Worm (Caenorhabditis elegans) whole organism, L1 larva: ENCODE measurements around the gene usp-46.
A peak's percentile ranks its signal among the peaks of the same experiment; 100 is the strongest.

Source experiments
- C04F5.9 ChIP-seq: sonication (generic microtip); optimal IDR thresholded peaks from 2 replicates; lab custom pipeline; 2016; ENCODE audit warnings: missing genetic modification characterization, missing compliant biosample characterization
- C16A3.4 ChIP-seq: fragments of 150-350 bp; optimal IDR thresholded peaks from 2 replicates; lab custom pipeline; 2014; ENCODE audit warnings: missing biosample characterization, missing genetic modification characterization
- C34B4.2 ChIP-seq: sonication (generic microtip); optimal IDR thresholded peaks from 2 replicates; lab custom pipeline; 2017; ENCODE audit warnings: mild to moderate bottlenecking, missing genetic modification characterization, missing compliant biosample characterization
- aha-1 ChIP-seq: fragments of 150-350 bp; optimal IDR thresholded peaks from 2 replicates; lab custom pipeline; 2014; ENCODE audit warnings: missing biosample characterization, missing genetic modification characterization
- alr-1 ChIP-seq: fragments of 200-800 bp; sonication (Bioruptor generic); optimal IDR thresholded peaks from 2 replicates; lab custom pipeline; 2018; ENCODE audit warnings: borderline replicate concordance, mild to moderate bottlenecking, missing genetic modification characterization, missing compliant biosample characterization
- ceh-82 ChIP-seq, 3 experiments: fragments of 150-350 bp in 1 of 3; sonication (generic microtip) in 2 of 3; optimal IDR thresholded peaks; 2 replicates each; lab custom pipeline; 2014 to 2017; ENCODE audit warnings: missing biosample characterization in 3 of 3, missing genetic modification characterization in 3 of 3
- ceh-88 ChIP-seq: fragments of 200-800 bp; sonication (Bioruptor generic); IDR thresholded peaks from 2 replicates; pipeline ENCODE4 v1.3.6; 2022; ENCODE audit warnings: missing genetic modification characterization, missing compliant biosample characterization
- ceh-90 ChIP-seq: sonication (generic microtip); optimal IDR thresholded peaks from 2 replicates; lab custom pipeline; 2016; ENCODE audit warnings: missing genetic modification characterization, missing compliant biosample characterization
- dsc-1 ChIP-seq: sonication (generic microtip); optimal IDR thresholded peaks from 2 replicates; lab custom pipeline; 2016; ENCODE audit warnings: mild to moderate bottlenecking, missing genetic modification characterization, missing compliant biosample characterization
- efl-1 ChIP-seq, 4 experiments: fragments of 150-350 bp; optimal IDR thresholded peaks in 3 of 4; peaks in 1 of 4; 1 replicate in 1 of 4; 2 replicates in 3 of 4; lab custom pipeline; 2014; ENCODE audit warnings: missing biosample characterization in 2 of 4, missing genetic modification characterization in 2 of 4, missing genetic modification reagents in 2 of 4
- efl-3 ChIP-seq: fragments of 200-800 bp; sonication (Bioruptor generic); optimal IDR thresholded peaks from 2 replicates; lab custom pipeline; 2018; ENCODE audit warnings: mild to moderate bottlenecking, missing genetic modification characterization, missing compliant biosample characterization
- egl-13 ChIP-seq: sonication (generic microtip); optimal IDR thresholded peaks from 2 replicates; lab custom pipeline; 2016; ENCODE audit warnings: missing genotype, missing genetic modification reagents, missing genetic modification characterization, missing compliant biosample characterization
- ets-5 ChIP-seq: fragments of 200-800 bp; sonication (Bioruptor generic); IDR thresholded peaks from 2 replicates; pipeline ENCODE4 v1.3.6; 2022; ENCODE audit warnings: missing genetic modification characterization, missing compliant biosample characterization
- fkh-4 ChIP-seq: sonication (generic microtip); optimal IDR thresholded peaks from 2 replicates; lab custom pipeline; 2016; ENCODE audit warnings: missing compliant biosample characterization, missing genetic modification characterization, borderline replicate concordance
- fos-1 ChIP-seq: fragments of 150-350 bp; optimal IDR thresholded peaks from 2 replicates; lab custom pipeline; 2014; ENCODE audit warnings: missing biosample characterization, missing genetic modification characterization
- grh-1 ChIP-seq: fragments of 200-800 bp; sonication (Bioruptor generic); IDR thresholded peaks from 2 replicates; pipeline ENCODE4 v1.3.6; 2022; ENCODE audit warnings: missing genetic modification reagents, missing genetic modification characterization, missing compliant biosample characterization
- hpl-2 ChIP-seq: fragments of 150-350 bp; optimal IDR thresholded peaks from 2 replicates; lab custom pipeline; 2014; ENCODE audit warnings: missing biosample characterization, missing genetic modification reagents, missing genetic modification characterization
- isw-1 ChIP-seq: fragments of 200-800 bp; sonication (Bioruptor generic); IDR thresholded peaks from 2 replicates; pipeline ENCODE4 v1.3.6; 2022; ENCODE audit warnings: missing genetic modification characterization, missing compliant biosample characterization
- lin-13 ChIP-seq: fragments of 150-350 bp; optimal IDR thresholded peaks from 2 replicates; lab custom pipeline; 2014; ENCODE audit warnings: missing biosample characterization, missing genetic modification reagents, missing genetic modification characterization
- lin-14 ChIP-seq: fragments of 200-800 bp; sonication (Bioruptor generic); optimal IDR thresholded peaks from 2 replicates; lab custom pipeline; 2018; ENCODE audit warnings: mild to moderate bottlenecking, missing genetic modification characterization, moderate library complexity, missing compliant biosample characterization
- lin-35 ChIP-seq, 2 experiments: fragments of 150-350 bp; optimal IDR thresholded peaks; 2 replicates each; lab custom pipeline; 2014; ENCODE audit warnings: missing biosample characterization in 2 of 2, missing genetic modification characterization in 2 of 2, missing genetic modification reagents in 2 of 2
- lin-39 ChIP-seq: fragments of 150-350 bp; optimal IDR thresholded peaks from 2 replicates; lab custom pipeline; 2014; ENCODE audit warnings: missing biosample characterization, missing genetic modification reagents, missing genetic modification characterization
- lsy-2 ChIP-seq, 2 experiments: fragments of 150-350 bp; optimal IDR thresholded peaks; 2 replicates each; lab custom pipeline; 2014; ENCODE audit warnings: missing biosample characterization in 2 of 2, missing genetic modification characterization in 2 of 2
- mab-9 ChIP-seq: fragments of 200-800 bp; sonication (Bioruptor generic); IDR thresholded peaks from 2 replicates; pipeline ENCODE4 v1.3.6; 2022; ENCODE audit warnings: missing genetic modification reagents, missing genetic modification characterization, missing compliant biosample characterization
- mef-2 ChIP-seq: fragments of 150-350 bp; optimal IDR thresholded peaks from 2 replicates; lab custom pipeline; 2014; ENCODE audit warnings: missing biosample characterization, missing genetic modification characterization
- mep-1 ChIP-seq: fragments of 150-350 bp; optimal IDR thresholded peaks from 2 replicates; lab custom pipeline; 2014; ENCODE audit warnings: missing biosample characterization, missing genetic modification characterization
- nhr-12 ChIP-seq: sonication (generic microtip); optimal IDR thresholded peaks from 2 replicates; lab custom pipeline; 2017; ENCODE audit warnings: missing biosample characterization, missing genetic modification characterization
- nhr-19 ChIP-seq: fragments of 200-800 bp; sonication (Bioruptor generic); conservative IDR thresholded peaks from 2 replicates; pipeline ENCODE4 v1.3.6; 2022; ENCODE audit warnings: missing genetic modification characterization, missing compliant biosample characterization
- nhr-20 ChIP-seq: sonication (generic microtip); optimal IDR thresholded peaks from 2 replicates; lab custom pipeline; 2016; ENCODE audit warnings: mild to moderate bottlenecking, missing genetic modification characterization, missing compliant biosample characterization
- nhr-237 ChIP-seq: fragments of 150-350 bp; optimal IDR thresholded peaks from 2 replicates; lab custom pipeline; 2014; ENCODE audit warnings: missing biosample characterization, missing genetic modification characterization
- nhr-28 ChIP-seq: fragments of 150-350 bp; optimal IDR thresholded peaks from 2 replicates; lab custom pipeline; 2014; ENCODE audit warnings: missing biosample characterization, missing genetic modification characterization
- nhr-71 ChIP-seq: sonication (generic microtip); optimal IDR thresholded peaks from 2 replicates; lab custom pipeline; 2016; ENCODE audit warnings: mild to moderate bottlenecking, missing genetic modification characterization, moderate library complexity, missing compliant biosample characterization
- nhr-76 ChIP-seq: sonication (generic microtip); optimal IDR thresholded peaks from 2 replicates; lab custom pipeline; 2017; ENCODE audit warnings: missing biosample characterization, missing genetic modification characterization
- nhr-77 ChIP-seq: fragments of 150-350 bp; optimal IDR thresholded peaks from 2 replicates; lab custom pipeline; 2014; ENCODE audit warnings: missing biosample characterization, missing genetic modification characterization
- nhr-85 ChIP-seq: sonication (generic microtip); peaks from one replicate; lab custom pipeline; 2016; ENCODE audit warnings: missing genetic modification characterization, inconsistent platforms, missing compliant biosample characterization
- nhr-90 ChIP-seq: sonication (generic microtip); optimal IDR thresholded peaks from 2 replicates; lab custom pipeline; 2016; ENCODE audit warnings: mild to moderate bottlenecking, missing genetic modification characterization, missing compliant biosample characterization; ENCODE audit not compliant: poor library complexity
- pag-3 ChIP-seq: sonication (generic microtip); optimal IDR thresholded peaks from 2 replicates; lab custom pipeline; 2017; ENCODE audit warnings: missing genetic modification characterization, mild to moderate bottlenecking, missing compliant biosample characterization, antibody characterized with exemption, borderline replicate concordance; ENCODE audit not compliant: insufficient read depth
- pax-3 ChIP-seq: fragments of 200-800 bp; sonication (Bioruptor generic); optimal IDR thresholded peaks from 2 replicates; lab custom pipeline; 2018; ENCODE audit warnings: mild to moderate bottlenecking, missing genetic modification characterization, moderate library complexity, missing compliant biosample characterization
- pqm-1 ChIP-seq: sonication (generic microtip); optimal IDR thresholded peaks from 3 replicates; lab custom pipeline; 2017; ENCODE audit warnings: missing biosample characterization, missing genetic modification characterization
- rnt-1 ChIP-seq: sonication (generic microtip); optimal IDR thresholded peaks from 2 replicates; lab custom pipeline; 2016; ENCODE audit warnings: mild to moderate bottlenecking, missing genetic modification characterization, moderate library complexity, missing compliant biosample characterization
- sup-37 ChIP-seq: fragments of 200-800 bp; sonication (Bioruptor generic); optimal IDR thresholded peaks from 2 replicates; lab custom pipeline; 2018; ENCODE audit warnings: mild to moderate bottlenecking, missing genetic modification characterization, missing compliant biosample characterization
- swsn-7 ChIP-seq: sonication (generic microtip); optimal IDR thresholded peaks from 2 replicates; lab custom pipeline; 2016; ENCODE audit warnings: missing genetic modification characterization, missing compliant biosample characterization
- tbx-2 ChIP-seq: sonication (generic microtip); optimal IDR thresholded peaks from 2 replicates; lab custom pipeline; 2016; ENCODE audit warnings: missing genetic modification characterization, missing compliant biosample characterization
- tlp-1 ChIP-seq: fragments of 150-350 bp; optimal IDR thresholded peaks from 2 replicates; lab custom pipeline; 2014; ENCODE audit warnings: missing biosample characterization, missing genetic modification characterization
- unc-130 ChIP-seq: fragments of 150-350 bp; optimal IDR thresholded peaks from 2 replicates; lab custom pipeline; 2017; ENCODE audit warnings: missing biosample characterization, missing genetic modification characterization, inconsistent platforms
- unc-30 ChIP-seq: sonication (generic microtip); optimal IDR thresholded peaks from 2 replicates; lab custom pipeline; 2017; ENCODE audit warnings: missing biosample characterization, missing genetic modification characterization
- unc-98 ChIP-seq: fragments of 200-800 bp; sonication (Bioruptor generic); IDR thresholded peaks from 2 replicates; pipeline ENCODE4 v1.3.6; 2022; ENCODE audit warnings: missing genetic modification characterization, missing compliant biosample characterization
- vab-15 ChIP-seq: sonication (generic microtip); optimal IDR thresholded peaks from 2 replicates; lab custom pipeline; 2017; ENCODE audit warnings: missing genotype, mild to moderate bottlenecking, missing genetic modification characterization, missing compliant biosample characterization
- zag-1 ChIP-seq: fragments of 150-350 bp; optimal IDR thresholded peaks from 2 replicates; lab custom pipeline; 2014; ENCODE audit warnings: missing biosample characterization, missing genetic modification characterization
- zip-4 ChIP-seq: fragments of 200-800 bp; sonication (Bioruptor generic); optimal IDR thresholded peaks from 2 replicates; lab custom pipeline; 2018; ENCODE audit warnings: mild to moderate bottlenecking, missing genetic modification characterization, moderate library complexity, missing compliant biosample characterization
- ztf-11 ChIP-seq, 2 experiments: sonication (generic microtip); optimal IDR thresholded peaks; 2 replicates each; lab custom pipeline; 2016 to 2017; ENCODE audit warnings: missing genetic modification characterization in 2 of 2, missing biosample characterization in 1 of 2, missing compliant biosample characterization in 1 of 2

usp-46 gene

DNA sequence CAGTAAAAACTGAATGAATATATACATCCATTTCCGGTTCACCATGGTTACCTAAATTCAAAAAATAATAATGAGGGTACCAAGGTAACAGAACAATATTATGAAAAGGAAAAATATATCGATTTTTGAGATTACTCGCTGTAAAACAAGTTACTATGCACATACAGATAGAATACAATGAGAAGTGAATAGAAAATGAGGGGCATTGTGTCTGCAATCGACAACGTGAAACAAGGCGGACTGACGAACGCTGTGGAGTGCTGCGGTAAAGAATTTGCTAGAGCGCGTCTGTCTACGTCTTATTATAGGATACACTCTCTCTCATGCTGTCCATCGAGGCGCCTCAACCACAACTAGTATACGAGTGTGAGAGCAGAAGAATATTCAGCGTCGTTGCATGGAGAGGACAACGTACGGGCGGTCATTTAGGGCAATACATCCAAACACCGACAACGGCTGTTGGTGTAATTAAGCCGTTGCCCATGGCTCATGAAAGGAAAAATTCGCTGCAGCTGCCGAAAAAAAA is 40.7 kb downstream of the usp-46 start, which contains the start of gene cnx-1 (continued):
- no peak for TF ChIP-seq C16A3.4 (tag; lab: Kevin White, UChicago)
- TF ChIP-seq pqm-1 (tag; lab: Kevin White, UChicago), result no peak
- TF ChIP-seq efl-1 (optimal IDR thresholded peaks at IDR 0.05; lab: Kevin White, UChicago), result no peak
- peak in 1 of 2 experiments; percentile 5 for TF ChIP-seq efl-1 (GFP tag; optimal IDR thresholded peaks at IDR 0.05 in 1 of 2; lab: Kevin White, UChicago)
- no peak for TF ChIP-seq hpl-2 (GFP tag; lab: Kevin White, UChicago)
- no peak for TF ChIP-seq unc-30 (tag; lab: Kevin White, UChicago)
- no peak for TF ChIP-seq nhr-76 (tag; lab: Kevin White, UChicago)
- TF ChIP-seq C34B4.2 (tag; lab: Kevin White, UChicago), result no peak
- no peak for TF ChIP-seq lin-13 (GFP tag; lab: Kevin White, UChicago)
- no peak for TF ChIP-seq ceh-90 (tag; lab: Kevin White, UChicago)
- TF ChIP-seq rnt-1, result peak; percentile 3
- TF ChIP-seq unc-130 (tag; lab: Kevin White, UChicago), result no peak
- no peak for TF ChIP-seq pag-3
- TF ChIP-seq nhr-237 (tag; lab: Kevin White, UChicago), result no peak
- no peak for TF ChIP-seq zag-1
- TF ChIP-seq zip-4 (GFP tag; lab: Kevin White, UChicago), result no peak
- TF ChIP-seq ztf-11 (tag; optimal IDR thresholded peaks at IDR 0.05; lab: Kevin White, UChicago), result no peak
- no peak for TF ChIP-seq nhr-90 (tag; lab: Kevin White, UChicago)
- no peak for TF ChIP-seq vab-15 (tag; lab: Kevin White, UChicago)
- no peak for TF ChIP-seq mef-2 (tag; lab: Kevin White, UChicago)
- TF ChIP-seq efl-3 (GFP tag; lab: Kevin White, UChicago), result no peak
- no peak for TF ChIP-seq fkh-4 (tag; lab: Kevin White, UChicago)
- no peak for TF ChIP-seq C04F5.9
- no peak for TF ChIP-seq alr-1
- TF ChIP-seq egl-13 (tag; lab: Kevin White, UChicago), result no peak
- TF ChIP-seq nhr-85 (tag; lab: Kevin White, UChicago), result no peak
- no peak for TF ChIP-seq ceh-82 (tag; optimal IDR thresholded peaks at IDR 0.05; lab: Kevin White, UChicago)
- TF ChIP-seq mab-9 (GFP tag; lab: Robert Waterston, UW), result no peak
- no peak for TF ChIP-seq fos-1 (tag; lab: Kevin White, UChicago)
- TF ChIP-seq nhr-12 (tag; lab: Kevin White, UChicago), result no peak
- TF ChIP-seq nhr-20 (tag; lab: Kevin White, UChicago), result no peak
- peak in 1 of 2 experiments; percentile 30 for TF ChIP-seq lsy-2 (tag; optimal IDR thresholded peaks at IDR 0.05; lab: Kevin White, UChicago)
- no peak for TF ChIP-seq nhr-19 (GFP tag; lab: Robert Waterston, UW)
- peak; percentile 37 for TF ChIP-seq mep-1 (tag; lab: Kevin White, UChicago)
- no peak for TF ChIP-seq aha-1 (tag; lab: Kevin White, UChicago)
- no peak for TF ChIP-seq nhr-28 (tag; lab: Kevin White, UChicago)
- no peak for TF ChIP-seq lin-39 (tag; lab: Kevin White, UChicago)
- no peak for TF ChIP-seq tbx-2 (tag; lab: Kevin White, UChicago)
- no peak for TF ChIP-seq dsc-1
- no peak for TF ChIP-seq unc-98
- peak; percentile 76 for TF ChIP-seq lin-14
- no peak for TF ChIP-seq grh-1 (GFP tag; lab: Robert Waterston, UW)
- TF ChIP-seq isw-1, result no peak
- TF ChIP-seq nhr-71 (tag; lab: Kevin White, UChicago), result peak; percentile 14
- peak; percentile 6 to 42 for TF ChIP-seq lin-35 (GFP tag; optimal IDR thresholded peaks at IDR 0.05; lab: Kevin White, UChicago)
- no peak for TF ChIP-seq sup-37 (GFP tag; lab: Kevin White, UChicago)
- no peak for TF ChIP-seq tlp-1 (tag; lab: Kevin White, UChicago)
- TF ChIP-seq swsn-7 (tag; lab: Kevin White, UChicago), result no peak
- no peak for TF ChIP-seq pax-3 (tag; lab: Kevin White, UChicago)
- no peak for TF ChIP-seq ets-5 (GFP tag; lab: Robert Waterston, UW)
- TF ChIP-seq ceh-88 (GFP tag; lab: Robert Waterston, UW), result no peak
- TF ChIP-seq nhr-77, result no peak
